Worm (Caenorhabditis elegans) whole organism, L4 larva: ENCODE data around the gene B0244.6.
A peak's percentile ranks its signal among the peaks of the same experiment; 100 is the strongest.

Experiments
- F10B5.3 ChIP-seq: sonication (generic microtip); optimal IDR thresholded peaks from 2 replicates; lab custom pipeline; 2016; ENCODE audit warnings: mild to moderate bottlenecking, missing genetic modification characterization, missing compliant biosample characterization
- F49E8.2 ChIP-seq: sonication (generic microtip); optimal IDR thresholded peaks from 2 replicates; lab custom pipeline; 2016; ENCODE audit warnings: missing compliant biosample characterization, mild to moderate bottlenecking, missing genetic modification characterization, borderline replicate concordance
- Y5F2A.4 ChIP-seq: fragments of 200-800 bp; sonication (Bioruptor generic); optimal IDR thresholded peaks from 2 replicates; lab custom pipeline; 2018; ENCODE audit warnings: mild to moderate bottlenecking, missing genetic modification characterization, missing compliant biosample characterization
- Y75B8A.6 ChIP-seq: fragments of 200-800 bp; sonication (Bioruptor generic); IDR thresholded peaks from 2 replicates; pipeline ENCODE4 v1.3.6; 2022; ENCODE audit warnings: missing genetic modification reagents, missing genetic modification characterization, missing compliant biosample characterization
- ZK337.2 ChIP-seq: fragments of 200-800 bp; sonication (Bioruptor generic); IDR thresholded peaks from 2 replicates; pipeline ENCODE4 v1.3.6; 2022; ENCODE audit warnings: missing genetic modification reagents, missing genetic modification characterization, missing compliant biosample characterization
- aha-1 ChIP-seq: fragments of 150-350 bp; peaks from one replicate; lab custom pipeline; 2014; ENCODE audit warnings: missing biosample characterization, missing genetic modification characterization
- arid-1 ChIP-seq: fragments of 200-800 bp; sonication (Bioruptor generic); conservative IDR thresholded peaks from 2 replicates; pipeline ENCODE4 v1.3.6; 2022; ENCODE audit warnings: missing genetic modification reagents, missing genetic modification characterization, missing compliant biosample characterization
- attf-4 ChIP-seq: sonication (generic microtip); optimal IDR thresholded peaks from 3 replicates; lab custom pipeline; 2017; ENCODE audit warnings: missing biosample characterization, missing genetic modification characterization
- ceh-20 ChIP-seq: fragments of 200-800 bp; sonication (Bioruptor generic); IDR thresholded peaks from 2 replicates; pipeline ENCODE4 v1.3.6; 2022; ENCODE audit warnings: missing genetic modification reagents, missing genetic modification characterization, missing compliant biosample characterization
- ceh-62 ChIP-seq: sonication (generic microtip); optimal IDR thresholded peaks from 2 replicates; lab custom pipeline; 2017; ENCODE audit warnings: missing biosample characterization, missing genetic modification characterization
- ceh-82 ChIP-seq: sonication (generic microtip); optimal IDR thresholded peaks from 2 replicates; lab custom pipeline; 2017; ENCODE audit warnings: missing biosample characterization, missing genetic modification characterization
- ctbp-1 ChIP-seq: fragments of 200-800 bp; sonication (Bioruptor generic); IDR thresholded peaks from 2 replicates; pipeline ENCODE4 v1.3.6; 2022; ENCODE audit warnings: missing genetic modification reagents, missing genetic modification characterization, missing compliant biosample characterization
- daf-16 ChIP-seq, 3 experiments: sonication (generic microtip); optimal IDR thresholded peaks; 2 replicates each; lab custom pipeline; 2016 to 2017; ENCODE audit warnings: missing genetic modification characterization in 3 of 3, missing genetic modification reagents in 3 of 3, mild to moderate bottlenecking in 2 of 3, missing compliant biosample characterization in 2 of 3, missing biosample characterization in 1 of 3, moderate library complexity in 1 of 3
- daf-8 ChIP-seq: fragments of 200-800 bp; sonication (Bioruptor generic); IDR thresholded peaks from 2 replicates; pipeline ENCODE4 v1.3.6; 2022; ENCODE audit warnings: missing genetic modification characterization, missing compliant biosample characterization
- dmd-9 ChIP-seq: fragments of 200-800 bp; sonication (Bioruptor generic); IDR thresholded peaks from 2 replicates; pipeline ENCODE4 v1.3.6; 2022; ENCODE audit warnings: missing genetic modification reagents, missing genetic modification characterization, missing compliant biosample characterization
- dpl-1 ChIP-seq: fragments of 150-350 bp; optimal IDR thresholded peaks from 2 replicates; lab custom pipeline; 2014; ENCODE audit warnings: missing biosample characterization, missing genetic modification reagents, missing genetic modification characterization
- duxl-1 ChIP-seq: sonication (generic microtip); optimal IDR thresholded peaks from 2 replicates; lab custom pipeline; 2016; ENCODE audit warnings: mild to moderate bottlenecking, missing genetic modification characterization, moderate library complexity, missing compliant biosample characterization; ENCODE audit not compliant: poor library complexity
- dve-1 ChIP-seq: sonication (generic microtip); optimal IDR thresholded peaks from 2 replicates; lab custom pipeline; 2017; ENCODE audit warnings: antibody characterized with exemption, mild to moderate bottlenecking, missing genetic modification characterization, missing compliant biosample characterization; ENCODE audit not compliant: insufficient read depth
- egl-27 ChIP-seq: sonication (generic microtip); optimal IDR thresholded peaks from 3 replicates; lab custom pipeline; 2017; ENCODE audit warnings: missing biosample characterization, missing genetic modification reagents, missing genetic modification characterization
- egl-43 ChIP-seq: fragments of 200-800 bp; sonication (Bioruptor generic); IDR thresholded peaks from 2 replicates; pipeline ENCODE4 v1.3.6; 2022; ENCODE audit warnings: missing genetic modification reagents, missing genetic modification characterization, missing compliant biosample characterization
- fkh-10 ChIP-seq: fragments of 150-350 bp; optimal IDR thresholded peaks from 2 replicates; lab custom pipeline; 2014; ENCODE audit warnings: missing biosample characterization, missing genetic modification reagents, missing genetic modification characterization
- fos-1 ChIP-seq: fragments of 150-350 bp; optimal IDR thresholded peaks from 2 replicates; lab custom pipeline; 2014; ENCODE audit warnings: missing biosample characterization, missing genetic modification characterization
- hif-1 ChIP-seq, 2 experiments: sonication (generic microtip); optimal IDR thresholded peaks; 2 replicates each; lab custom pipeline; 2016 to 2017; ENCODE audit warnings: missing compliant biosample characterization in 2 of 2, missing genetic modification characterization in 2 of 2, missing genetic modification reagents in 2 of 2, missing genotype in 2 of 2, mild to moderate bottlenecking in 1 of 2
- jun-1 ChIP-seq: fragments of 150-350 bp; optimal IDR thresholded peaks from 2 replicates; lab custom pipeline; 2014; ENCODE audit warnings: missing biosample characterization, missing genetic modification reagents, missing genetic modification characterization
- lin-39 ChIP-seq: fragments of 150-350 bp; optimal IDR thresholded peaks from 2 replicates; lab custom pipeline; 2014; ENCODE audit warnings: missing biosample characterization, missing genetic modification reagents, missing genetic modification characterization
- lir-3 ChIP-seq: sonication (generic microtip); optimal IDR thresholded peaks from 2 replicates; lab custom pipeline; 2016; ENCODE audit warnings: mild to moderate bottlenecking, missing genetic modification characterization, missing compliant biosample characterization
- mdl-1 ChIP-seq, 2 experiments: fragments of 150-350 bp in 1 of 2; sonication (generic microtip) in 1 of 2; optimal IDR thresholded peaks; 2 replicates each; lab custom pipeline; 2014 to 2017; ENCODE audit warnings: missing biosample characterization in 2 of 2, missing genetic modification characterization in 2 of 2
- mdt-29 ChIP-seq: fragments of 200-800 bp; sonication (Bioruptor generic); IDR thresholded peaks from 2 replicates; pipeline ENCODE4 v1.3.6; 2022; ENCODE audit warnings: missing genetic modification reagents, missing genetic modification characterization, missing compliant biosample characterization
- mes-2 ChIP-seq: sonication (generic microtip); optimal IDR thresholded peaks from 2 replicates; lab custom pipeline; 2016; ENCODE audit warnings: missing genotype, mild to moderate bottlenecking, missing genetic modification characterization, missing compliant biosample characterization; ENCODE audit not compliant: poor library complexity, severe bottlenecking
- mxl-2 ChIP-seq: fragments of 200-800 bp; sonication (Bioruptor generic); conservative IDR thresholded peaks from 2 replicates; pipeline ENCODE4 v1.3.6; 2022; ENCODE audit warnings: missing genetic modification reagents, missing genetic modification characterization, missing compliant biosample characterization
- nhr-10 ChIP-seq: fragments of 150-350 bp; optimal IDR thresholded peaks from 2 replicates; lab custom pipeline; 2014; ENCODE audit warnings: missing biosample characterization, missing genetic modification characterization
- nhr-102 ChIP-seq: sonication (generic microtip); optimal IDR thresholded peaks from 2 replicates; lab custom pipeline; 2016; ENCODE audit warnings: mild to moderate bottlenecking, missing genetic modification characterization, moderate library complexity, missing compliant biosample characterization
- nhr-111 ChIP-seq: fragments of 200-800 bp; sonication (Bioruptor generic); optimal IDR thresholded peaks from 2 replicates; lab custom pipeline; 2018; ENCODE audit warnings: mild to moderate bottlenecking, missing genetic modification characterization, missing compliant biosample characterization
- nhr-41 ChIP-seq: fragments of 200-800 bp; sonication (Bioruptor generic); IDR thresholded peaks from 2 replicates; pipeline ENCODE4 v1.3.6; 2022; ENCODE audit warnings: missing genetic modification reagents, missing genetic modification characterization, missing compliant biosample characterization
- nhr-76 ChIP-seq: fragments of 150-350 bp; optimal IDR thresholded peaks from 2 replicates; lab custom pipeline; 2014; ENCODE audit warnings: missing biosample characterization, missing genetic modification characterization
- pha-4 ChIP-seq, 2 experiments: fragments of 150-350 bp in 1 of 2; fragments of 200-800 bp in 1 of 2; sonication (Bioruptor generic) in 1 of 2; IDR thresholded peaks in 1 of 2; optimal IDR thresholded peaks in 1 of 2; 2 replicates each; pipeline versions ENCODE4 v1.3.6 to Lab custom; 2014 to 2022; ENCODE audit warnings: missing genetic modification characterization in 2 of 2, missing genetic modification reagents in 2 of 2, missing biosample characterization in 1 of 2, missing compliant biosample characterization in 1 of 2
- rbr-2 ChIP-seq: sonication (generic microtip); optimal IDR thresholded peaks from 2 replicates; lab custom pipeline; 2016; ENCODE audit warnings: missing genotype, missing genetic modification characterization, missing compliant biosample characterization
- saeg-2 ChIP-seq: fragments of 200-800 bp; sonication (Bioruptor generic); IDR thresholded peaks from 2 replicates; pipeline ENCODE4 v1.3.6; 2022; ENCODE audit warnings: missing genetic modification reagents, missing genetic modification characterization, missing compliant biosample characterization
- skn-1 ChIP-seq: fragments of 150-350 bp; optimal IDR thresholded peaks from 2 replicates; lab custom pipeline; 2014; ENCODE audit warnings: missing biosample characterization, missing genetic modification characterization
- snpc-4 ChIP-seq: fragments of 150-350 bp; optimal IDR thresholded peaks from 2 replicates; lab custom pipeline; 2014; ENCODE audit warnings: missing biosample characterization, missing genetic modification characterization
- spr-3 ChIP-seq: fragments of 200-800 bp; sonication (Bioruptor generic); optimal IDR thresholded peaks from 2 replicates; lab custom pipeline; 2018; ENCODE audit warnings: mild to moderate bottlenecking, missing genetic modification characterization, missing compliant biosample characterization
- tag-97 ChIP-seq: fragments of 200-800 bp; sonication (Bioruptor generic); IDR thresholded peaks from 2 replicates; pipeline ENCODE4 v1.3.6; 2022; ENCODE audit warnings: missing genetic modification characterization, missing compliant biosample characterization
- tra-1 ChIP-seq: fragments of 200-800 bp; sonication (Bioruptor generic); IDR thresholded peaks from 2 replicates; pipeline ENCODE4 v1.3.6; 2022; ENCODE audit warnings: missing genetic modification reagents, missing genetic modification characterization, missing compliant biosample characterization
- unc-39 ChIP-seq: sonication (generic microtip); optimal IDR thresholded peaks from 2 replicates; lab custom pipeline; 2017; ENCODE audit warnings: missing biosample characterization, missing genetic modification characterization
- unc-62 ChIP-seq, 3 experiments: fragments of 150-350 bp in 1 of 3; sonication (generic microtip); optimal IDR thresholded peaks in 2 of 3; peaks in 1 of 3; 1 replicate in 1 of 3; 2 replicates in 2 of 3; lab custom pipeline; 2014 to 2017; ENCODE audit warnings: missing biosample characterization in 3 of 3, missing genetic modification characterization in 3 of 3, missing genetic modification reagents in 3 of 3, missing genotype in 1 of 3
- vab-7 ChIP-seq: fragments of 200-800 bp; sonication (Bioruptor generic); IDR thresholded peaks from 2 replicates; pipeline ENCODE4 v1.3.6; 2022; ENCODE audit warnings: missing genetic modification reagents, missing genetic modification characterization, missing compliant biosample characterization
- zip-11 ChIP-seq: fragments of 200-800 bp; sonication (Bioruptor generic); IDR thresholded peaks from 2 replicates; pipeline ENCODE4 v1.3.6; 2022; ENCODE audit warnings: missing genetic modification characterization, missing compliant biosample characterization
- ztf-11 ChIP-seq: fragments of 150-350 bp; optimal IDR thresholded peaks from 2 replicates; lab custom pipeline; 2014; ENCODE audit warnings: missing biosample characterization, missing genetic modification characterization

The B0244.6 gene

DNA sequence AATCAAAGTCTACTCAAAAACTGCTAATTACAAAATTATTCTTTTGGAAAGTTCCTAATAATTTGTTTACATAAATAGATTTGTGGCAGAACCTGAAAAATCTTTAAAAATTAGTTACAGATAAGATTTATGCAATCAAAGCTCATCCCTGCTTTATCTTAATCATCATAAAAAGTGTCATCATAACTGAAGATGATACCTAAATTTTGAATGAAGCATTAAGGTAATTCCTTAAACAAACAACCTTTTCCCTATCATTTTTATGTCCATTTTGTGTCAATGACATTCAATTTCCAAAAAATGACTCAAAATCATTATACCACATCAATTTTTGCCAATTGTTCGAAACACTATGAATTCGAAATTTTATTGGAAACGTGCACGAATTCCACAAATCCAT, at the start of gene B0244.6:
Gene B0244.6, plus strand, starts transcription at position 301 of the 400 bp plus-strand sequence.
- TF ChIP-seq dve-1 (tag; lab: Kevin White, UChicago) = peak; percentile 10
- TF ChIP-seq unc-62 (GFP tag; optimal IDR thresholded peaks at IDR 0.05 in 1 of 2; lab: Kevin White, UChicago) = no peak
- no peak for TF ChIP-seq unc-62 (tag; optimal IDR thresholded peaks at IDR 0.05; lab: Kevin White, UChicago)

DNA sequence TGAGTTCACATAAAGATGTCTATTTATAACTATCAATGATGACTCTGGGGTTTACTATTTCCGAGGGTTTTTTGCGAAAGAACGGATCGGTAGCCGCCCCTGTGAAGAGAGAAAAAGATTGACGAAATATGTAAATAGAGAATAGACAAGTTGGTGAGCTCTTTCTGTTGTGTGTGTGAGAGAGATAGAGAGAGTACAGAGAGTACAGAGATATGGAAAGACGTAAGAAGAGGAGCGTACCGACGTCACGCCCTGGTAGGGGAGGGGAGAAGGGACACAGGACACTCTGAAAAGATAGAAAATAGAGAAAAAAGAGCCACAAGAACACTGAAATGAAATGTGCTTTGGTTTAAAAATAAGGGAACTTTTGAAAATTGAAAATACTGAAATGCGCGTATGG, 49.6 kb upstream of the B0244.6 start:
- no peak for TF ChIP-seq spr-3 (GFP tag; lab: Kevin White, UChicago)
- peak; percentile 91 for TF ChIP-seq fkh-10
- TF ChIP-seq ctbp-1 = peak; percentile 44; the same call in 1 of the 2 replicates
- TF ChIP-seq F10B5.3 = no peak
- no peak for TF ChIP-seq F49E8.2 (tag; lab: Kevin White, UChicago)
- TF ChIP-seq zip-11 (GFP tag; lab: Robert Waterston, UW) = no peak
- no peak for TF ChIP-seq nhr-76 (tag; lab: Kevin White, UChicago)
- TF ChIP-seq lir-3 (tag; lab: Kevin White, UChicago) = no peak
- TF ChIP-seq ceh-62 (tag; lab: Kevin White, UChicago) = no peak
- TF ChIP-seq egl-27 (tag; lab: Kevin White, UChicago) = no peak
- no peak for TF ChIP-seq ztf-11
- TF ChIP-seq tra-1 = no peak
- no peak for TF ChIP-seq mdt-29
- no peak for TF ChIP-seq nhr-10
- TF ChIP-seq pha-4 (GFP tag; IDR thresholded peaks at IDR 0.05; lab: Robert Waterston, UW) = no peak
- peak; percentile 73 for TF ChIP-seq pha-4 (tag; optimal IDR thresholded peaks at IDR 0.05; lab: Kevin White, UChicago)
- no peak for TF ChIP-seq daf-8 (GFP tag; lab: Robert Waterston, UW)
- no peak for TF ChIP-seq attf-4 (tag; lab: Kevin White, UChicago)
- TF ChIP-seq dpl-1 = peak; percentile 30
- TF ChIP-seq daf-16 (GFP tag; optimal IDR thresholded peaks at IDR 0.05; lab: Kevin White, UChicago) = no peak
- peak; percentile 58 for TF ChIP-seq daf-16 (tag; optimal IDR thresholded peaks at IDR 0.05; lab: Kevin White, UChicago)
- TF ChIP-seq unc-39 (tag; lab: Kevin White, UChicago) = no peak
- TF ChIP-seq egl-43 (GFP tag; lab: Robert Waterston, UW) = no peak
- no peak for TF ChIP-seq ZK337.2
- no peak for TF ChIP-seq nhr-41
- no peak for TF ChIP-seq nhr-102 (tag; lab: Kevin White, UChicago)
- TF ChIP-seq hif-1 (tag; optimal IDR thresholded peaks at IDR 0.05; lab: Kevin White, UChicago) = no peak
- TF ChIP-seq rbr-2 = peak; percentile 44
- TF ChIP-seq lin-39 = no peak
- no peak for TF ChIP-seq mxl-2 (GFP tag; lab: Robert Waterston, UW)
- no peak for TF ChIP-seq dmd-9
- no peak for TF ChIP-seq skn-1 (tag; lab: Kevin White, UChicago)
- no peak for TF ChIP-seq vab-7 (GFP tag; lab: Robert Waterston, UW)
- TF ChIP-seq ceh-82 (tag; lab: Kevin White, UChicago) = no peak
- no peak for TF ChIP-seq ceh-20 (GFP tag; lab: Robert Waterston, UW)
- no peak for TF ChIP-seq arid-1 (GFP tag; lab: Robert Waterston, UW)
- TF ChIP-seq fos-1 (tag; lab: Kevin White, UChicago) = no peak
- TF ChIP-seq tag-97 = no peak
- TF ChIP-seq Y75B8A.6 (GFP tag; lab: Robert Waterston, UW) = no peak
- TF ChIP-seq snpc-4 = no peak
- TF ChIP-seq mdl-1 (tag; optimal IDR thresholded peaks at IDR 0.05; lab: Kevin White, UChicago) = peak in 1 of 2 experiments; percentile 51
- TF ChIP-seq Y5F2A.4 (GFP tag; lab: Kevin White, UChicago) = no peak
- no peak for TF ChIP-seq jun-1 (tag; lab: Kevin White, UChicago)
- TF ChIP-seq duxl-1 (tag; lab: Kevin White, UChicago) = no peak
- TF ChIP-seq mes-2 (tag; lab: Kevin White, UChicago) = peak; percentile 47
- no peak for TF ChIP-seq nhr-111
- TF ChIP-seq aha-1 (tag; lab: Kevin White, UChicago) = peak; percentile 4
- TF ChIP-seq saeg-2 (GFP tag; lab: Robert Waterston, UW) = no peak
